Fruit fly (Drosophila melanogaster): ENCODE measurements around the gene Gr64e.
A peak's percentile ranks its signal among the peaks of the same experiment; 100 is the strongest.

The Gr64e gene

DNA sequence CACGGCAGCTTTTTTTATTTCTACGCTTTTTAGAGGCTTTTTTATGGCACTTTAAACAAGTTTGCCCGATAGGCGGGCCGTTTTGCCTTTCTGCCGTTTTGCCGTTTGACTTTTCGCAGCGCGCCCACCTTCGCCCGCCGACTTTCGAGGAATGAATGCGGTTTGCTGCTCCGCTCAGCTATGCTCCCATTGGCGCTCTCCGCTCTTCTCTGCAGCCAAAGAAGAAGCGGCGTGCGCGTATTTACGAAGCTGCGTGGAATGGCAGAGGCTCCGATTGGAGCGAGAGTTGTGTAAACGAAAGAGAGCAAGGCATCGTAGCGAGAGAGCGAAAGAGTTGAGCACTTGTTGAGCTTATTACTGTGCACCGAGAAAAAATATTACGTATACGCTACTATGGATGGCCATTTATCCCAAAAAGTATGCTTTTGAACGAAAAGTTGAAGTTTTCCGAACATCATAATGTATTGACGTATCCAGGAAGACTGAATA lies 39.7 kb downstream of the Gr64e start, which contains the start of gene wit (continued):
- TF ChIP-seq amos (GFP tag; IDR thresholded peaks at IDR 0.05; ENCODE audit: partially characterized antibody) (no peak; the same call in 1 of the 2 replicates), maf-S (GFP tag; optimal IDR thresholded peaks at IDR 0.05) (no peak), CG15073 (GFP tag; optimal IDR thresholded peaks at IDR 0.05) (no peak), Hr39 (optimal IDR thresholded peaks at IDR 0.05) (no peak), Sox102F (GFP tag; optimal IDR thresholded peaks at IDR 0.05) (peak; percentile 12), klu (GFP tag; IDR thresholded peaks at IDR 0.05) (no peak), pho (GFP tag; optimal IDR thresholded peaks at IDR 0.05) (peak; percentile 22), Lpt (GFP tag; optimal IDR thresholded peaks at IDR 0.05) (no peak), ci (GFP tag; IDR thresholded peaks at IDR 0.05) (peak; percentile 72; the same call in 2 of the 3 replicates), CG3995 (GFP tag; optimal IDR thresholded peaks at IDR 0.05) (no peak), CG17186 (GFP tag; optimal IDR thresholded peaks at IDR 0.05) (no peak), sna (GFP tag; IDR thresholded peaks at IDR 0.05; ENCODE audit: partially characterized antibody) (peak; percentile 70), CG11560 (tag; IDR thresholded peaks at IDR 0.05) (no peak), CG6854 (GFP tag; optimal IDR thresholded peaks at IDR 0.05) (peak; percentile 65), odd (GFP tag; optimal IDR thresholded peaks at IDR 0.05) (peak; percentile 45), emc (GFP tag; optimal IDR thresholded peaks at IDR 0.05) (no peak), grau (tag; optimal IDR thresholded peaks at IDR 0.05) (no peak), psq (GFP tag; optimal IDR thresholded peaks at IDR 0.05) (peak; percentile 92), CG34376 (GFP tag; optimal IDR thresholded peaks at IDR 0.05) (peak; percentile 43), CG30020 (tag; optimal IDR thresholded peaks at IDR 0.05) (no peak), CG18011 (GFP tag; optimal IDR thresholded peaks at IDR 0.05) (no peak), Oaz (GFP tag; IDR thresholded peaks at IDR 0.05) (no peak), Awh (GFP tag; IDR thresholded peaks at IDR 0.05) (peak; percentile 62; the same call in 1 of the 2 replicates), en (GFP tag; optimal IDR thresholded peaks at IDR 0.05) (no peak), CG13296 (GFP tag; optimal IDR thresholded peaks at IDR 0.05) (peak; percentile 46), Pdp1 (GFP tag; optimal IDR thresholded peaks at IDR 0.05) (peak in 1 of 2 experiments; percentile 73), Hr78 (GFP tag; optimal IDR thresholded peaks at IDR 0.05) (no peak), CG12236 (GFP tag; optimal IDR thresholded peaks at IDR 0.05) (no peak), Max (GFP tag; optimal IDR thresholded peaks at IDR 0.05) (no peak), yki (optimal IDR thresholded peaks at IDR 0.05) (peak; percentile 57), prd (optimal IDR thresholded peaks at IDR 0.05) (no peak), prd (GFP tag; IDR thresholded peaks at IDR 0.05) (no peak), CG18476 (GFP tag; optimal IDR thresholded peaks at IDR 0.05) (no peak), peb (GFP tag; IDR thresholded peaks at IDR 0.05) (no peak), CG5180 (GFP tag; optimal IDR thresholded peaks at IDR 0.05) (no peak), Doc3 (GFP tag; IDR thresholded peaks at IDR 0.05; ENCODE audit: partially characterized antibody) (peak; percentile 48; the same call in 1 of the 3 replicates), Ada2b (GFP tag; IDR thresholded peaks at IDR 0.05) (no peak), ems (GFP tag; optimal IDR thresholded peaks at IDR 0.05) (peak; percentile 13), ken (GFP tag; IDR thresholded peaks at IDR 0.05) (no peak), CG4360 (GFP tag; IDR thresholded peaks at IDR 0.05) (no peak), tio (GFP tag; optimal IDR thresholded peaks at IDR 0.05) (no peak), aop (GFP tag; IDR thresholded peaks at IDR 0.05) (no peak), mirr (GFP tag; optimal IDR thresholded peaks at IDR 0.05) (peak; percentile 27), Deaf1 (tag; optimal IDR thresholded peaks at IDR 0.05) (peak; percentile 30), CG7963 (GFP tag; IDR thresholded peaks at IDR 0.05; ENCODE audit: partially characterized antibody) (no peak), PHDP (tag; optimal IDR thresholded peaks at IDR 0.05) (peak; percentile 47), CG10431 (GFP tag; optimal IDR thresholded peaks at IDR 0.05) (no peak), phol (tag; optimal IDR thresholded peaks at IDR 0.05) (no peak), cwo (GFP tag; optimal IDR thresholded peaks at IDR 0.05) (no peak), CG13624 (GFP tag; optimal IDR thresholded peaks at IDR 0.05) (no peak), CG14710 (tag; optimal IDR thresholded peaks at IDR 0.05) (no peak)

All from whole organism, embryonic.